Worm (Caenorhabditis elegans): Measurements from ENCODE around the gene C02H6.1.

DNA sequence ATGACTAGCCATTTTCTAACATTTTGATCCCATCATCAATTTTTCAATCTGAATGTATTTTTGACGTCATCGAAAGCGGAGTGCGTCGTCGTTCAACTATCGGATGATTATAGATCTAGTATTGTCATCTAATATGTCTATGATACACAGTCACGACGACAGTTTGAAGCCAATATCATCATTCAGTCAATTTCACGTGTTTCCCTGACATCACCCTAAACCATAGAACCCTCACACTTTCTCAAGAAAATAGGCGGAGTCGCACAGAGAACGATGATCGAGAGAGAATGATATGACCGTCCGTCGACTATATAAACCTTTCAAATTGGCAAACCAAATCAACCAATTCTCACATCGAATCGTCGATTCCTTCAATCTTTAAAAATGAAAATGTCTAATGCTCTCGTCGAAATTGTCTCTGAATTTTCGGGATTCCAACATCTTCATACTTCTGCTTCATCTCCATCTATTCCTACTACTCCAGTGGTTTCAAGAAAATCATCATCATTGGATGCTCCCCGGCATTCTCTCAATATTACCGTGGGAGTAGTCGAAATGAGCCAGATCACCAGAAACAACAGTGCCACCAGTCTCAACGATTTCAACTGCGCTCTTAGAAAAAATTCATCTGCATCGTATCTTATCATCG, 26.2 kb upstream of the C02H6.1 start, which contains the start of gene F18E3.13:
- TF ChIP-seq T22C8.4 (GFP tag; IDR thresholded peaks at IDR 0.05) (no peak), cog-1 (tag; optimal IDR thresholded peaks at IDR 0.05) (no peak), ztf-29 (GFP tag; IDR thresholded peaks at IDR 0.05) (no peak), flt-1 (GFP tag; IDR thresholded peaks at IDR 0.05) (no peak), ref-1 (GFP tag; conservative IDR thresholded peaks at IDR 0.05) (no peak), klf-2 (GFP tag; conservative IDR thresholded peaks at IDR 0.05) (no peak), ztf-23 (GFP tag; IDR thresholded peaks at IDR 0.05) (no peak), tab-1 (GFP tag; IDR thresholded peaks at IDR 0.05) (no peak), med-1 (GFP tag; optimal IDR thresholded peaks at IDR 0.05; ENCODE audit: insufficient read depth) (no peak)

Data from whole organism, midembryonic.